Fruit fly (Drosophila melanogaster) whole organism, prepupa: ENCODE data around the gene SP555.

Experiments
- Blimp-1 ChIP-seq: fragments of 200-800 bp; sonication (Bioruptor generic); optimal IDR thresholded peaks from 3 replicates; lab custom pipeline; 2017; ENCODE audit warnings: missing biosample characterization, missing genetic modification characterization, mild to moderate bottlenecking, moderate library complexity, missing genetic modification reagents
- CG11762 ChIP-seq: fragments of 200-800 bp; sonication (Bioruptor generic); optimal IDR thresholded peaks from 3 replicates; lab custom pipeline; 2016; ENCODE audit warnings: missing biosample characterization, missing genetic modification characterization; ENCODE audit not compliant: insufficient read depth
- CG11902 ChIP-seq: fragments of 200-800 bp; sonication (Bioruptor generic); optimal IDR thresholded peaks from 3 replicates; lab custom pipeline; 2016; ENCODE audit warnings: missing biosample characterization, missing genetic modification characterization
- CG1621 ChIP-seq: fragments of 200-800 bp; sonication (Bioruptor generic); optimal IDR thresholded peaks from 3 replicates; lab custom pipeline; 2018; ENCODE audit warnings: missing biosample characterization, mild to moderate bottlenecking, missing genetic modification characterization
- CG8119 ChIP-seq: fragments of 200-800 bp; sonication (Bioruptor generic); IDR thresholded peaks from 3 replicates; pipeline ENCODE4 v1.3.6; 2022; ENCODE audit warnings: missing biosample characterization, missing genetic modification characterization
- Hr38 ChIP-seq: sonication (Bioruptor generic); optimal IDR thresholded peaks from 2 replicates; lab custom pipeline; 2016; ENCODE audit warnings: missing biosample characterization, missing genetic modification characterization
- Hr4 ChIP-seq: fragments of 200-800 bp; sonication (Bioruptor generic); optimal IDR thresholded peaks from 3 replicates; lab custom pipeline; 2016; ENCODE audit warnings: missing biosample characterization, missing genetic modification characterization
- Smox ChIP-seq: fragments of 200-800 bp; sonication (Bioruptor generic); optimal IDR thresholded peaks from 3 replicates; lab custom pipeline; 2016; ENCODE audit warnings: missing biosample characterization, missing genetic modification characterization
- cyc ChIP-seq: fragments of 200-800 bp; sonication (Bioruptor generic); optimal IDR thresholded peaks from 3 replicates; lab custom pipeline; 2016; ENCODE audit warnings: missing biosample characterization, missing genetic modification characterization
- spab ChIP-seq: fragments of 200-800 bp; sonication (Bioruptor generic); optimal IDR thresholded peaks from 2 replicates; lab custom pipeline; 2017; ENCODE audit warnings: missing biosample characterization, mild to moderate bottlenecking, missing genetic modification characterization, missing genetic modification reagents
- svp ChIP-seq: fragments of 200-800 bp; sonication (Bioruptor generic); peaks from one replicate; lab custom pipeline; 2016; ENCODE audit warnings: missing biosample characterization, missing genetic modification characterization

dm6 chr2L:4995010-4995836 lies 42.3 kb upstream of the SP555 start:
- TF ChIP-seq svp (GFP tag; lab: Kevin White, UChicago) (no peak), cyc (GFP tag; lab: Kevin White, UChicago) (no peak), Hr4 (GFP tag; lab: Kevin White, UChicago) (no peak), CG1621 (tag; lab: Kevin White, UChicago) (no peak), Smox (no peak), Hr38 (no peak), Blimp-1 (GFP tag; lab: Kevin White, UChicago) (no peak), CG11762 (GFP tag; lab: Kevin White, UChicago) (no peak), spab (no peak), CG8119 (GFP tag; lab: Robert Waterston, UW) (no peak), CG11902 (GFP tag; lab: Kevin White, UChicago) (no peak)
